Worm (Caenorhabditis elegans): Measurements from ENCODE around the gene pid-1.

The pid-1 gene

DNA sequence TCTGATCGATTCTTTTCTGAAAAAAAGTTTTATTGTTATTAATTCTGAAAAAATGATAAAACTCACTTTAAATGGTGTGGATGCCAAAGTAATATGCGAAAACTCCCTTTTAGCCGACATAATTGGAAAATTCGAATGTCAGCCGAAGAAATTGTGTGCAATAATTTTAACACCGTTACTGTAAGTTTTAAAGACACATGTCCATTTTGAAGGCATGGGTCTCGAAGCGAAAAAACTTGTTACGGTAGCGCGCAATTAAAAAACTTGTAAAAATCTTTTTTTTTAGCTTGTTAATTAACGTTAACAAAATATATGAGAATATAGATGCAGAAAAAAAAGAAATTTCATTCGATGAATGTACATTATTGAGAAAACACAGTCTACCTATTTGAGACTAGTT, at the start of gene pid-1:
pid-1 (minus strand) TSS at position 173 of the 400 bp plus-strand sequence.
- TF ChIP-seq nhr-76 (tag; optimal IDR thresholded peaks at IDR 0.05) (no peak), ceh-82 (tag; optimal IDR thresholded peaks at IDR 0.05) (no peak), lin-39 (tag; optimal IDR thresholded peaks at IDR 0.05) (no peak), unc-62 (GFP tag; optimal IDR thresholded peaks at IDR 0.05) (no peak), egl-27 (tag; optimal IDR thresholded peaks at IDR 0.05) (no peak), fos-1 (tag; optimal IDR thresholded peaks at IDR 0.05) (no peak), nhr-43 (tag; optimal IDR thresholded peaks at IDR 0.05; ENCODE audit: poor library complexity, severe bottlenecking) (no peak), zag-1 (tag; optimal IDR thresholded peaks at IDR 0.05) (no peak), tbx-2 (tag; optimal IDR thresholded peaks at IDR 0.05) (no peak), ZK546.5 (tag; optimal IDR thresholded peaks at IDR 0.05) (no peak), lsy-12 (tag; optimal IDR thresholded peaks at IDR 0.05) (no peak), ztf-4 (tag; optimal IDR thresholded peaks at IDR 0.05) (no peak), eor-1 (tag; optimal IDR thresholded peaks at IDR 0.05) (no peak)

DNA sequence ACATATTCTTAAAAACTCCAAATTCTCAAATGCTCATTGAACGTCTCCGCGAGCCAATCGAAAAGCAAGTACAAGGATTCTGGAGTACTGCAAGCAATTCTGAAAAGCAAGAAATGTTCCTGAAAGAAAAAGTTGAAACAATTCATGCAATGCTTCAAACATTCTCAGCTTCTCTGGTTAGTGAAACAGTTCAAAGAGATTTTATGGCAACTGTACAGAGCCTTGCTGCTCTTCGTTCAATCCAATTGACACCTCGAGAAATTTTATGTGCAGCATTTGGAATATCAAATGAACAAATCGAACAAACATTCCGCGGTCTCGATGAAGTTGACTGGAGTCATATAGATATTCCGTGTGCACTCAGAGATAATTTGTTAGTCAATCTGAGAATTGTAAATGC, 46.4 kb upstream of the pid-1 start:
- TF ChIP-seq nhr-237 (tag; optimal IDR thresholded peaks at IDR 0.05) (no peak), egl-27 (tag; optimal IDR thresholded peaks at IDR 0.05) (no peak), elt-2 (tag; optimal IDR thresholded peaks at IDR 0.05) (no peak), elt-3 (tag; optimal IDR thresholded peaks at IDR 0.05) (no peak), R02D3.7 (tag; optimal IDR thresholded peaks at IDR 0.05) (no peak), nhr-67 (tag; optimal IDR thresholded peaks at IDR 0.05) (no peak), lin-15B (tag; optimal IDR thresholded peaks at IDR 0.05) (no peak), unc-39 (tag; optimal IDR thresholded peaks at IDR 0.05) (no peak), sea-2 (GFP tag; optimal IDR thresholded peaks at IDR 0.05) (no peak), ama-1 (optimal IDR thresholded peaks at IDR 0.05) (no peak), elt-1 (tag; optimal IDR thresholded peaks at IDR 0.05) (no peak), daf-12 (tag; optimal IDR thresholded peaks at IDR 0.05) (no peak), unc-62 (GFP tag; optimal IDR thresholded peaks at IDR 0.05) (no peak), nhr-28 (tag; optimal IDR thresholded peaks at IDR 0.05) (no peak), zag-1 (tag; optimal IDR thresholded peaks at IDR 0.05) (no peak), nfya-1 (tag; optimal IDR thresholded peaks at IDR 0.05; ENCODE audit: insufficient read depth) (no peak)

DNA sequence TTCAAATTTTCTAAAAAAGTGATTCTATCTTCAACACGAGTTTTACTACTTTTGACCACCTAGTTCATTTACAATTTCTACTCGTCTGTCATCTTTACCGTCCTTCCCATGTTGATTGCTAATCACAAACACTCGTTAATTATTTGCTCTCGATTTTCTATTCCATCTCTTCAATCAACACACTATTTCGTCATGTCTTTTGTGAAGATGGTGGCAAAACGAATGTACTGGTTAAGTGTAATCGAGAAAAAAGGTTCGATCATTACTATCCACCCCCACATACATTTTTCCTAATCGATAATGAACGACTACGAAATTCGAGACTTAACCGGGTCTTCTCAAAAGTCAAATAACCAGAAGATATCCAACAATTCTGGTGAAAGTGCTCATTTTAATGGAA, 34.2 kb upstream of the pid-1 start, which contains the start of gene cpna-2:
cpna-2 (plus strand) TSS at position 301 of the 400 bp plus-strand sequence.
- no peak for TF ChIP-seq nhr-67 (tag; optimal IDR thresholded peaks at IDR 0.05)

DNA sequence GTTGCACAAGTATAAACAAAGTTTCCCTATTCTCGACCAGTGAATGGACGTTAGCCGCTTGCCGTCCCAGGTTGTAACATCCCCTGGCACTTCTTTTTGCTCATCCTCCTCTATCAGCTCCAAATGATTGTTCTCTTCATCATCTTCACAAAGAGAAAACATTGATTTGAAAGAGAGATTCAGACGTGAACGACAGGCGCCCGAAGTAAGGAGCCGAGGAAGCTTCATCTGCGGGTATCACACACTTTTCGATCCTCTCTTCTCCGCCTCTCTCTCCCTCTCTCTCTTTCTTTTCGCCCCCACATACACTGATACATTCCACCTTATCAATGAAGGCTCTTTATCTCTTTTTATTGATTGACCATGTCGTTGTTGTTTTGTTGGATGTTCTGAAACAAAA, 32.4 kb upstream of the pid-1 start:
- TF ChIP-seq aly-2 (tag; optimal IDR thresholded peaks at IDR 0.05) (no peak), tbx-2 (tag; optimal IDR thresholded peaks at IDR 0.05) (no peak), nhr-43 (tag; optimal IDR thresholded peaks at IDR 0.05; ENCODE audit: poor library complexity, severe bottlenecking) (no peak), snpc-4 (tag; optimal IDR thresholded peaks at IDR 0.05) (no peak), egl-27 (tag; optimal IDR thresholded peaks at IDR 0.05) (no peak), mdl-1 (tag; optimal IDR thresholded peaks at IDR 0.05) (no peak), ceh-28 (tag; optimal IDR thresholded peaks at IDR 0.05) (no peak), zag-1 (tag; optimal IDR thresholded peaks at IDR 0.05) (no peak), pha-4 (tag; optimal IDR thresholded peaks at IDR 0.05) (no peak), elt-2 (tag; optimal IDR thresholded peaks at IDR 0.05) (no peak), R02D3.7 (tag; optimal IDR thresholded peaks at IDR 0.05) (no peak), ceh-82 (tag; optimal IDR thresholded peaks at IDR 0.05) (no peak), unc-62 (GFP tag; optimal IDR thresholded peaks at IDR 0.05) (no peak), nhr-28 (tag; optimal IDR thresholded peaks at IDR 0.05) (no peak), nfya-1 (tag; optimal IDR thresholded peaks at IDR 0.05; ENCODE audit: insufficient read depth) (no peak), ztf-11 (tag; optimal IDR thresholded peaks at IDR 0.05) (no peak), lin-39 (tag; optimal IDR thresholded peaks at IDR 0.05) (no peak)

DNA sequence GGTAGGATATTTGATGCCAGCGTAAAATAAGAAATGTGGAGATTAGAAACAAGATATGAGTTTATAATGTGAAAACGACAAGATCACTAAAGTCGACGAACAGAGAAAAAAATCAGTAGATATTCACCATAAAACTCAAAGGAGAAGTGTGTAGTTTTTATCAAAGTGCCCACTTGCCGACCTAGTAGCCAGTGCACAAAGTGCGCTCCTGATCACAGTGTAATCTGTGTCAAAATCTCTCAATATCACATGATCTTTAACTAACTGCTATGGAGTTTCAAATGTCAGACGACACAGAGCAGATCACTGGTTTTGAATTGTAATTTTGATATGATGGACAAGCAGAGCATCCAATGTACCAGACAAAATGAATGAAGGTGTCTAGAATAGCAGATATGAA, 30.1 kb upstream of the pid-1 start:
- TF ChIP-seq eor-1 (tag; optimal IDR thresholded peaks at IDR 0.05) (no peak), ceh-9 (tag; optimal IDR thresholded peaks at IDR 0.05) (no peak), elt-3 (tag; optimal IDR thresholded peaks at IDR 0.05) (no peak), egl-5 (tag; optimal IDR thresholded peaks at IDR 0.05) (no peak), jun-1 (tag; optimal IDR thresholded peaks at IDR 0.05) (no peak), nhr-67 (tag; optimal IDR thresholded peaks at IDR 0.05) (no peak), nhr-25 (tag; optimal IDR thresholded peaks at IDR 0.05) (no peak), lsy-12 (tag; optimal IDR thresholded peaks at IDR 0.05) (no peak), ztf-4 (tag; optimal IDR thresholded peaks at IDR 0.05) (no peak), nfya-1 (tag; optimal IDR thresholded peaks at IDR 0.05; ENCODE audit: insufficient read depth) (no peak), daf-12 (tag; optimal IDR thresholded peaks at IDR 0.05) (no peak), aly-2 (tag; optimal IDR thresholded peaks at IDR 0.05) (no peak), lin-39 (tag; optimal IDR thresholded peaks at IDR 0.05) (no peak), mdl-1 (tag; optimal IDR thresholded peaks at IDR 0.05) (no peak), sea-2 (GFP tag; optimal IDR thresholded peaks at IDR 0.05) (no peak), elt-2 (tag; optimal IDR thresholded peaks at IDR 0.05) (no peak)

Measured in whole organism, L3 larva.